Fruit fly (Drosophila melanogaster) whole organism, adult: Measurements from ENCODE around the gene CG12104.
A peak's percentile ranks its signal among the peaks of the same experiment; 100 is the strongest.

Experiments
- CG33017 ChIP-seq: fragments of 200-800 bp; sonication (Bioruptor generic); optimal IDR thresholded peaks from 2 replicates; lab custom pipeline; 2018; ENCODE audit warnings: missing biosample characterization, mild to moderate bottlenecking, missing genetic modification characterization, moderate library complexity
- bab1 ChIP-seq: fragments of 200-800 bp; sonication (Bioruptor generic); optimal IDR thresholded peaks from 3 replicates; lab custom pipeline; 2019; ENCODE audit warnings: missing biosample characterization, mild to moderate bottlenecking, missing genetic modification characterization, moderate library complexity
- cic ChIP-seq: fragments of 200-800 bp; sonication (Bioruptor generic); optimal IDR thresholded peaks from 2 replicates; lab custom pipeline; 2017; ENCODE audit warnings: missing biosample characterization, mild to moderate bottlenecking, missing genetic modification characterization, moderate library complexity
- kay ChIP-seq: fragments of 200-800 bp; sonication (Bioruptor generic); peaks from one replicate; lab custom pipeline; 2016; ENCODE audit warnings: missing biosample characterization, missing genetic modification characterization, borderline replicate concordance

dm6 chr3L:1558178-1558788, 44.2 kb downstream of the CG12104 start, which contains the start of the genes Pex10 and CG12099:
- TF ChIP-seq kay (GFP tag; lab: Kevin White, UChicago) (no peak), CG33017 (tag; lab: Kevin White, UChicago) (peak; percentile 86), cic (GFP tag; lab: Kevin White, UChicago) (peak; percentile 66), bab1 (GFP tag; lab: Kevin White, UChicago) (peak; percentile 91)
